Worm (Caenorhabditis elegans) whole organism, early embryonic: ENCODE results near the gene clp-7.

ENCODE experiments used
- F13C5.2 ChIP-seq: sonication (generic microtip); optimal IDR thresholded peaks from 2 replicates; lab custom pipeline; 2017; ENCODE audit warnings: mild to moderate bottlenecking, missing genetic modification characterization, inconsistent platforms, missing compliant biosample characterization
- aly-1 ChIP-seq: sonication (generic microtip); optimal IDR thresholded peaks from 2 replicates; lab custom pipeline; 2016; ENCODE audit warnings: missing genetic modification characterization, missing compliant biosample characterization
- ama-1 ChIP-seq: fragments of 150-350 bp; optimal IDR thresholded peaks from 2 replicates; lab custom pipeline; 2014
- flt-1 ChIP-seq: fragments of 200-800 bp; sonication (Bioruptor generic); IDR thresholded peaks from 2 replicates; pipeline ENCODE4 v1.3.6; 2022; ENCODE audit warnings: missing genetic modification characterization, missing compliant biosample characterization
- hmbx-1 ChIP-seq: sonication (generic microtip); optimal IDR thresholded peaks from 2 replicates; lab custom pipeline; 2016; ENCODE audit warnings: mild to moderate bottlenecking, missing genetic modification characterization, missing compliant biosample characterization
- hmg-4 ChIP-seq: fragments of 200-800 bp; sonication (Bioruptor generic); optimal IDR thresholded peaks from 2 replicates; lab custom pipeline; 2018; ENCODE audit warnings: mild to moderate bottlenecking, missing genetic modification characterization, missing compliant biosample characterization
- hnd-1 ChIP-seq: sonication (generic microtip); optimal IDR thresholded peaks from 2 replicates; lab custom pipeline; 2016; ENCODE audit warnings: missing genetic modification characterization, missing compliant biosample characterization
- pes-1 ChIP-seq: fragments of 200-800 bp; sonication (Bioruptor generic); IDR thresholded peaks from 2 replicates; pipeline ENCODE4 v1.3.6; 2022; ENCODE audit warnings: missing genetic modification reagents, missing genetic modification characterization, missing compliant biosample characterization
- sea-1 ChIP-seq: fragments of 200-800 bp; sonication (Bioruptor generic); conservative IDR thresholded peaks from 2 replicates; pipeline ENCODE4 v1.3.6; 2022; ENCODE audit warnings: missing genetic modification characterization, missing compliant biosample characterization
- tbx-11 ChIP-seq: fragments of 200-800 bp; sonication (Bioruptor generic); IDR thresholded peaks from 2 replicates; pipeline ENCODE4 v1.3.6; 2022; ENCODE audit warnings: missing genetic modification characterization, missing compliant biosample characterization
- tra-4 ChIP-seq: sonication (generic microtip); optimal IDR thresholded peaks from 2 replicates; lab custom pipeline; 2017; ENCODE audit warnings: missing genetic modification characterization, missing compliant biosample characterization

- no peak for TF ChIP-seq sea-1 (GFP tag; lab: Robert Waterston, UW)
- no peak for TF ChIP-seq ama-1 (lab: Kevin White, UChicago)
- TF ChIP-seq tra-4 (tag; lab: Kevin White, UChicago): no peak
- no peak for TF ChIP-seq hnd-1 (tag; lab: Kevin White, UChicago)
- TF ChIP-seq aly-1 (tag; lab: Kevin White, UChicago): no peak
- no peak for TF ChIP-seq hmg-4 (GFP tag; lab: Kevin White, UChicago)
- no peak for TF ChIP-seq tbx-11 (GFP tag; lab: Robert Waterston, UW)
- no peak for TF ChIP-seq flt-1
- TF ChIP-seq F13C5.2 (tag; lab: Kevin White, UChicago): no peak
- TF ChIP-seq hmbx-1 (tag; lab: Kevin White, UChicago): no peak
- no peak for TF ChIP-seq pes-1 (GFP tag; lab: Robert Waterston, UW)
Measured at ce11 chrIV:1458192-1458591, 12.4 kb upstream of the clp-7 start.
